Fruit fly (Drosophila melanogaster): ENCODE results near the gene LysE.

The LysE gene

dm6 chr3L:1216460-1216859 lies 3.8 kb downstream of the LysE start (continued):
- peak; percentile 48 for TF ChIP-seq tap (tag; optimal IDR thresholded peaks at IDR 0.05)
- no peak for TF ChIP-seq cwo (GFP tag; optimal IDR thresholded peaks at IDR 0.05)
- peak; percentile 64 for TF ChIP-seq Sox102F (GFP tag; optimal IDR thresholded peaks at IDR 0.05)
- TF ChIP-seq Spps (tag; optimal IDR thresholded peaks at IDR 0.05), result peak; percentile 21
- peak; percentile 50 for TF ChIP-seq D19A (tag; optimal IDR thresholded peaks at IDR 0.05)
- TF ChIP-seq CG8944 (GFP tag; optimal IDR thresholded peaks at IDR 0.05), result no peak
- TF ChIP-seq br (optimal IDR thresholded peaks at IDR 0.05), result no peak
- no peak for TF ChIP-seq fd64A (GFP tag; optimal IDR thresholded peaks at IDR 0.05)
- peak; percentile 28 for TF ChIP-seq CG4424 (GFP tag; optimal IDR thresholded peaks at IDR 0.05)
- no peak for TF ChIP-seq sima (GFP tag; optimal IDR thresholded peaks at IDR 0.05)
- no peak for TF ChIP-seq disco-r (GFP tag; optimal IDR thresholded peaks at IDR 0.05)
- no peak for TF ChIP-seq Opbp (GFP tag; IDR thresholded peaks at IDR 0.05; ENCODE audit: partially characterized antibody)
- TF ChIP-seq ind (GFP tag; optimal IDR thresholded peaks at IDR 0.05), result peak; percentile 49
- TF ChIP-seq CG8281 (tag; optimal IDR thresholded peaks at IDR 0.05), result no peak
- TF ChIP-seq pros (GFP tag; optimal IDR thresholded peaks at IDR 0.05), result no peak
- peak; percentile 58 for TF ChIP-seq gsb-n (tag; optimal IDR thresholded peaks at IDR 0.05)
- peak; percentile 73 for TF ChIP-seq Med (GFP tag)
- TF ChIP-seq Lim3 (GFP tag; IDR thresholded peaks at IDR 0.05), result no peak
- no peak for TF ChIP-seq CG34422 (GFP tag; IDR thresholded peaks at IDR 0.05)
- peak; percentile 58 for TF ChIP-seq unpg (GFP tag; optimal IDR thresholded peaks at IDR 0.05)
- no peak for TF ChIP-seq CG12155 (GFP tag; optimal IDR thresholded peaks at IDR 0.05)
- TF ChIP-seq ftz-f1 (GFP tag; optimal IDR thresholded peaks at IDR 0.05), result no peak
- TF ChIP-seq twi (tag; optimal IDR thresholded peaks at IDR 0.05), result no peak
- peak; percentile 10 for TF ChIP-seq slp2 (GFP tag; optimal IDR thresholded peaks at IDR 0.05)
- peak; percentile 71 for TF ChIP-seq vvl (GFP tag; IDR thresholded peaks at IDR 0.05)
- peak; percentile 66 for TF ChIP-seq phol (tag; optimal IDR thresholded peaks at IDR 0.05)
- TF ChIP-seq lbe (GFP tag; optimal IDR thresholded peaks at IDR 0.05), result no peak
- TF ChIP-seq jigr1 (GFP tag; IDR thresholded peaks at IDR 0.05), result no peak
- TF ChIP-seq CG10654 (GFP tag; optimal IDR thresholded peaks at IDR 0.05), result peak; percentile 34
- TF ChIP-seq crol (GFP tag; IDR thresholded peaks at IDR 0.05), result no peak
- peak; percentile 70 for TF ChIP-seq ci (GFP tag; IDR thresholded peaks at IDR 0.05)
- peak; percentile 47 for TF ChIP-seq btn (GFP tag; optimal IDR thresholded peaks at IDR 0.05)
- TF ChIP-seq sna (GFP tag; IDR thresholded peaks at IDR 0.05; ENCODE audit: partially characterized antibody), result no peak
- no peak for TF ChIP-seq otp (GFP tag; IDR thresholded peaks at IDR 0.05)
- TF ChIP-seq sens-2 (GFP tag; IDR thresholded peaks at IDR 0.05), result no peak
- TF ChIP-seq CG10431 (GFP tag; optimal IDR thresholded peaks at IDR 0.05), result no peak
- peak; percentile 65 for TF ChIP-seq gem (tag; optimal IDR thresholded peaks at IDR 0.05)
- TF ChIP-seq rib (GFP tag; IDR thresholded peaks at IDR 0.05), result no peak
- TF ChIP-seq insv (GFP tag; optimal IDR thresholded peaks at IDR 0.05), result no peak
- TF ChIP-seq CG6272 (GFP tag; IDR thresholded peaks at IDR 0.05), result no peak
- no peak for TF ChIP-seq CG11085 (GFP tag; IDR thresholded peaks at IDR 0.05)
- TF ChIP-seq Doc2 (GFP tag; IDR thresholded peaks at IDR 0.05), result no peak
- no peak for TF ChIP-seq Hr39 (optimal IDR thresholded peaks at IDR 0.05)
- TF ChIP-seq tx (GFP tag; optimal IDR thresholded peaks at IDR 0.05), result no peak
- TF ChIP-seq crp (GFP tag; optimal IDR thresholded peaks at IDR 0.05), result no peak
- TF ChIP-seq dimm (GFP tag; IDR thresholded peaks at IDR 0.05), result peak; percentile 33; the same call in 1 of the 2 replicates
- TF ChIP-seq hkb (optimal IDR thresholded peaks at IDR 0.05), result no peak
- TF ChIP-seq hkb (GFP tag; IDR thresholded peaks at IDR 0.05), result peak; percentile 73; the same call in 1 of the 2 replicates
- TF ChIP-seq Xrp1 (GFP tag; IDR thresholded peaks at IDR 0.05), result peak; percentile 70
- no peak for TF ChIP-seq Dip3 (GFP tag; optimal IDR thresholded peaks at IDR 0.05)
- TF ChIP-seq Nf-YB (GFP tag; optimal IDR thresholded peaks at IDR 0.05), result no peak
- peak; percentile 38 for TF ChIP-seq CG6813 (GFP tag; optimal IDR thresholded peaks at IDR 0.05)
- TF ChIP-seq CG4820 (GFP tag; optimal IDR thresholded peaks at IDR 0.05), result peak; percentile 63
